Worm (Caenorhabditis elegans) whole organism, L1 larva: ENCODE results near the gene rpy-1.

Experiments used
- C04F5.9 ChIP-seq: sonication (generic microtip); optimal IDR thresholded peaks from 2 replicates; lab custom pipeline; 2016; ENCODE audit warnings: missing genetic modification characterization, missing compliant biosample characterization
- C16A3.4 ChIP-seq: fragments of 150-350 bp; optimal IDR thresholded peaks from 2 replicates; lab custom pipeline; 2014; ENCODE audit warnings: missing biosample characterization, missing genetic modification characterization
- ama-1 ChIP-seq: fragments of 150-350 bp; optimal IDR thresholded peaks from 2 replicates; lab custom pipeline; 2014
- blmp-1 ChIP-seq: fragments of 150-350 bp; optimal IDR thresholded peaks from 2 replicates; lab custom pipeline; 2014; ENCODE audit warnings: missing biosample characterization, missing genetic modification characterization
- ceh-88 ChIP-seq: fragments of 200-800 bp; sonication (Bioruptor generic); IDR thresholded peaks from 2 replicates; pipeline ENCODE4 v1.3.6; 2022; ENCODE audit warnings: missing genetic modification characterization, missing compliant biosample characterization
- ceh-90 ChIP-seq: sonication (generic microtip); optimal IDR thresholded peaks from 2 replicates; lab custom pipeline; 2016; ENCODE audit warnings: missing genetic modification characterization, missing compliant biosample characterization
- dpl-1 ChIP-seq, 3 experiments: fragments of 150-350 bp in 2 of 3; sonication (generic microtip) in 1 of 3; optimal IDR thresholded peaks; 2 replicates each; lab custom pipeline; 2014 to 2017; ENCODE audit warnings: missing biosample characterization in 3 of 3, missing genetic modification characterization in 3 of 3, missing genetic modification reagents in 3 of 3
- dsc-1 ChIP-seq: sonication (generic microtip); optimal IDR thresholded peaks from 2 replicates; lab custom pipeline; 2016; ENCODE audit warnings: mild to moderate bottlenecking, missing genetic modification characterization, missing compliant biosample characterization
- efl-1 ChIP-seq, 4 experiments: fragments of 150-350 bp; optimal IDR thresholded peaks in 3 of 4; peaks in 1 of 4; 1 replicate in 1 of 4; 2 replicates in 3 of 4; lab custom pipeline; 2014; ENCODE audit warnings: missing biosample characterization in 2 of 4, missing genetic modification characterization in 2 of 4, missing genetic modification reagents in 2 of 4
- elt-2 ChIP-seq: sonication (generic microtip); optimal IDR thresholded peaks from 2 replicates; lab custom pipeline; 2016; ENCODE audit warnings: missing genetic modification characterization, mild to moderate bottlenecking, inconsistent platforms, missing compliant biosample characterization, missing genetic modification reagents
- elt-3 ChIP-seq, 6 experiments: fragments of 150-350 bp in 1 of 6; sonication (generic microtip); optimal IDR thresholded peaks; 2 replicates each; lab custom pipeline; 2017 to 2018; ENCODE audit warnings: missing biosample characterization in 6 of 6, missing genetic modification characterization in 6 of 6, inconsistent platforms in 1 of 6
- fkh-8 ChIP-seq: sonication (generic microtip); optimal IDR thresholded peaks from 2 replicates; lab custom pipeline; 2016; ENCODE audit warnings: mild to moderate bottlenecking, missing genetic modification characterization, missing compliant biosample characterization
- fos-1 ChIP-seq: fragments of 150-350 bp; optimal IDR thresholded peaks from 2 replicates; lab custom pipeline; 2014; ENCODE audit warnings: missing biosample characterization, missing genetic modification characterization
- grh-1 ChIP-seq: fragments of 200-800 bp; sonication (Bioruptor generic); IDR thresholded peaks from 2 replicates; pipeline ENCODE4 v1.3.6; 2022; ENCODE audit warnings: missing genetic modification reagents, missing genetic modification characterization, missing compliant biosample characterization
- hlh-17 ChIP-seq: fragments of 200-800 bp; sonication (Bioruptor generic); optimal IDR thresholded peaks from 2 replicates; lab custom pipeline; 2018; ENCODE audit warnings: missing genetic modification characterization, mild to moderate bottlenecking, missing compliant biosample characterization, moderate library complexity, borderline replicate concordance
- hlh-4 ChIP-seq: sonication (generic microtip); optimal IDR thresholded peaks from 2 replicates; lab custom pipeline; 2016; ENCODE audit warnings: mild to moderate bottlenecking, missing genetic modification characterization, missing compliant biosample characterization
- irx-1 ChIP-seq: sonication (generic microtip); optimal IDR thresholded peaks from 2 replicates; lab custom pipeline; 2016; ENCODE audit warnings: missing genetic modification characterization, missing compliant biosample characterization
- jun-1 ChIP-seq: fragments of 150-350 bp; optimal IDR thresholded peaks from 2 replicates; lab custom pipeline; 2014; ENCODE audit warnings: missing biosample characterization, missing genetic modification reagents, missing genetic modification characterization
- lin-13 ChIP-seq: fragments of 150-350 bp; optimal IDR thresholded peaks from 2 replicates; lab custom pipeline; 2014; ENCODE audit warnings: missing biosample characterization, missing genetic modification reagents, missing genetic modification characterization
- lin-14 ChIP-seq: fragments of 200-800 bp; sonication (Bioruptor generic); optimal IDR thresholded peaks from 2 replicates; lab custom pipeline; 2018; ENCODE audit warnings: mild to moderate bottlenecking, missing genetic modification characterization, moderate library complexity, missing compliant biosample characterization
- lin-35 ChIP-seq, 2 experiments: fragments of 150-350 bp; optimal IDR thresholded peaks; 2 replicates each; lab custom pipeline; 2014; ENCODE audit warnings: missing biosample characterization in 2 of 2, missing genetic modification characterization in 2 of 2, missing genetic modification reagents in 2 of 2
- lin-39 ChIP-seq: fragments of 150-350 bp; optimal IDR thresholded peaks from 2 replicates; lab custom pipeline; 2014; ENCODE audit warnings: missing biosample characterization, missing genetic modification reagents, missing genetic modification characterization
- lsy-2 ChIP-seq, 2 experiments: fragments of 150-350 bp; optimal IDR thresholded peaks; 2 replicates each; lab custom pipeline; 2014; ENCODE audit warnings: missing biosample characterization in 2 of 2, missing genetic modification characterization in 2 of 2
- mab-9 ChIP-seq: fragments of 200-800 bp; sonication (Bioruptor generic); IDR thresholded peaks from 2 replicates; pipeline ENCODE4 v1.3.6; 2022; ENCODE audit warnings: missing genetic modification reagents, missing genetic modification characterization, missing compliant biosample characterization
- mdl-1 ChIP-seq, 2 experiments: fragments of 150-350 bp; optimal IDR thresholded peaks; 2 replicates each; lab custom pipeline; 2014 to 2017; ENCODE audit warnings: missing biosample characterization in 2 of 2, missing genetic modification characterization in 2 of 2, inconsistent platforms in 1 of 2
- mef-2 ChIP-seq: fragments of 150-350 bp; optimal IDR thresholded peaks from 2 replicates; lab custom pipeline; 2014; ENCODE audit warnings: missing biosample characterization, missing genetic modification characterization
- mep-1 ChIP-seq: fragments of 150-350 bp; optimal IDR thresholded peaks from 2 replicates; lab custom pipeline; 2014; ENCODE audit warnings: missing biosample characterization, missing genetic modification characterization
- nhr-11 ChIP-seq: fragments of 150-350 bp; optimal IDR thresholded peaks from 2 replicates; lab custom pipeline; 2014; ENCODE audit warnings: missing biosample characterization, missing genetic modification characterization
- nhr-12 ChIP-seq: sonication (generic microtip); optimal IDR thresholded peaks from 2 replicates; lab custom pipeline; 2017; ENCODE audit warnings: missing biosample characterization, missing genetic modification characterization
- nhr-19 ChIP-seq: fragments of 200-800 bp; sonication (Bioruptor generic); conservative IDR thresholded peaks from 2 replicates; pipeline ENCODE4 v1.3.6; 2022; ENCODE audit warnings: missing genetic modification characterization, missing compliant biosample characterization
- nhr-20 ChIP-seq: sonication (generic microtip); optimal IDR thresholded peaks from 2 replicates; lab custom pipeline; 2016; ENCODE audit warnings: mild to moderate bottlenecking, missing genetic modification characterization, missing compliant biosample characterization
- nhr-47 ChIP-seq: sonication (generic microtip); optimal IDR thresholded peaks from 2 replicates; lab custom pipeline; 2016; ENCODE audit warnings: mild to moderate bottlenecking, missing genetic modification characterization, moderate library complexity, missing compliant biosample characterization
- nhr-71 ChIP-seq: sonication (generic microtip); optimal IDR thresholded peaks from 2 replicates; lab custom pipeline; 2016; ENCODE audit warnings: mild to moderate bottlenecking, missing genetic modification characterization, moderate library complexity, missing compliant biosample characterization
- nhr-77 ChIP-seq: fragments of 150-350 bp; optimal IDR thresholded peaks from 2 replicates; lab custom pipeline; 2014; ENCODE audit warnings: missing biosample characterization, missing genetic modification characterization
- nhr-84 ChIP-seq: sonication (generic microtip); optimal IDR thresholded peaks from 2 replicates; lab custom pipeline; 2017; ENCODE audit warnings: missing biosample characterization, missing genetic modification characterization
- nhr-90 ChIP-seq: sonication (generic microtip); optimal IDR thresholded peaks from 2 replicates; lab custom pipeline; 2016; ENCODE audit warnings: mild to moderate bottlenecking, missing genetic modification characterization, missing compliant biosample characterization; ENCODE audit not compliant: poor library complexity
- pax-3 ChIP-seq: fragments of 200-800 bp; sonication (Bioruptor generic); optimal IDR thresholded peaks from 2 replicates; lab custom pipeline; 2018; ENCODE audit warnings: mild to moderate bottlenecking, missing genetic modification characterization, moderate library complexity, missing compliant biosample characterization
- pqm-1 ChIP-seq: sonication (generic microtip); optimal IDR thresholded peaks from 3 replicates; lab custom pipeline; 2017; ENCODE audit warnings: missing biosample characterization, missing genetic modification characterization
- rnt-1 ChIP-seq: sonication (generic microtip); optimal IDR thresholded peaks from 2 replicates; lab custom pipeline; 2016; ENCODE audit warnings: mild to moderate bottlenecking, missing genetic modification characterization, moderate library complexity, missing compliant biosample characterization
- skn-1 ChIP-seq: fragments of 150-350 bp; optimal IDR thresholded peaks from 2 replicates; lab custom pipeline; 2014; ENCODE audit warnings: missing biosample characterization, missing genetic modification characterization
- snu-23 ChIP-seq: sonication (generic microtip); optimal IDR thresholded peaks from 2 replicates; lab custom pipeline; 2016; ENCODE audit warnings: missing genetic modification characterization, missing compliant biosample characterization
- sox-4 ChIP-seq: sonication (generic microtip); optimal IDR thresholded peaks from 2 replicates; lab custom pipeline; 2016; ENCODE audit warnings: missing genetic modification characterization, missing compliant biosample characterization
- swsn-7 ChIP-seq: sonication (generic microtip); optimal IDR thresholded peaks from 2 replicates; lab custom pipeline; 2016; ENCODE audit warnings: missing genetic modification characterization, missing compliant biosample characterization
- tbx-2 ChIP-seq: sonication (generic microtip); optimal IDR thresholded peaks from 2 replicates; lab custom pipeline; 2016; ENCODE audit warnings: missing genetic modification characterization, missing compliant biosample characterization
- tlp-1 ChIP-seq: fragments of 150-350 bp; optimal IDR thresholded peaks from 2 replicates; lab custom pipeline; 2014; ENCODE audit warnings: missing biosample characterization, missing genetic modification characterization
- unc-86 ChIP-seq: sonication (generic microtip); optimal IDR thresholded peaks from 2 replicates; lab custom pipeline; 2016; ENCODE audit warnings: missing genetic modification characterization, missing compliant biosample characterization
- unc-98 ChIP-seq: fragments of 200-800 bp; sonication (Bioruptor generic); IDR thresholded peaks from 2 replicates; pipeline ENCODE4 v1.3.6; 2022; ENCODE audit warnings: missing genetic modification characterization, missing compliant biosample characterization
- xbp-1 ChIP-seq: sonication (generic microtip); optimal IDR thresholded peaks from 2 replicates; lab custom pipeline; 2016; ENCODE audit warnings: missing genetic modification characterization, missing compliant biosample characterization

rpy-1 gene

DNA sequence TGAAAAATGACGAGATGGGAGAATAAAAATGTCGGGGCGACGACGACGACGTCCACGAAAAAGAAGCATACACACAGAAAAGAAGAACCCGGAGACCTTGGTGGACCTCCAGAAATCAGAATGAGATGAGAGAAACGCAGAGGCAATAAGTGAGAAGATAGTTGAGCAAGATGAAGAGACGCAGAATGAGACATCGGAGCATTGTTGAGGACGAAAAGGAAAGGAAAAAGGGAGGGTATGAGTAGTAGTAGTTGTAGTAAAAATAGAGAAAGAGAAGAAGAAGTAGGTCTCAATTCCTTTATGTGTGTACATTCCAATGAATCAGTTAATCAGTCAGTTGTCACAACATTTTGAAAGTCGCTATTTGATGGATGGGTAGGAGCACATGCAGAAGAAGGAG, 23.9 kb upstream of the rpy-1 start, which contains the start of gene T14B4.8 (continued):
- TF ChIP-seq nhr-11 (no peak), C16A3.4 (tag; lab: Kevin White, UChicago) (no peak), lsy-2 (tag; optimal IDR thresholded peaks at IDR 0.05; lab: Kevin White, UChicago) (peak in 1 of 2 experiments; percentile 27), lin-14 (GFP tag; lab: Kevin White, UChicago) (peak; percentile 69), elt-2 (no peak), jun-1 (no peak), hlh-4 (tag; lab: Kevin White, UChicago) (no peak)

DNA sequence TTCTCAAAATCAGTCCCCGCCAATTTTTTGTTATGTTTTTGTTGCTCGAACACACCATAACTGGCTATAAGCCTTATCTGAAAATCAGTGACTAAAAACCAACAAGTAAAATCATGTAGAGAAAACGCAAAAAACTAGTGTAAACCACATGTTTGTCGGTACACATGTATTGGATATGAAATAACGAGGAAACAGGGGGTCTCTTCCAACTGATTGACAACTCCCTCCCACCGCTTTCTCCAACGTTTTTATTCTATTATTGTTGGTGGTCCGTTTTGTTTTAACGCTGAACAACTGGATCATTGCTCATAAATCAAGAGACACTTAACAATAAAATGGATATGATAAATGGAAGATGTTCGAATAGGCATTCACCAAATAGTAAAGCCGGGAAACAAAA, 21.4 kb upstream of the rpy-1 start:
- TF ChIP-seq unc-86 (tag; lab: Kevin White, UChicago) (no peak), ama-1 (lab: Kevin White, UChicago) (no peak), swsn-7 (no peak), tlp-1 (no peak), mab-9 (GFP tag; lab: Robert Waterston, UW) (no peak), blmp-1 (tag; lab: Kevin White, UChicago) (no peak), lin-14 (GFP tag; lab: Kevin White, UChicago) (peak; percentile 32), C04F5.9 (tag; lab: Kevin White, UChicago) (no peak), lsy-2 (tag; optimal IDR thresholded peaks at IDR 0.05; lab: Kevin White, UChicago) (no peak), ceh-90 (tag; lab: Kevin White, UChicago) (no peak), fos-1 (tag; lab: Kevin White, UChicago) (no peak), ceh-88 (GFP tag; lab: Robert Waterston, UW) (no peak), xbp-1 (tag; lab: Kevin White, UChicago) (no peak), dsc-1 (tag; lab: Kevin White, UChicago) (peak; percentile 52), dpl-1 (GFP tag; optimal IDR thresholded peaks at IDR 0.05; lab: Kevin White, UChicago) (no peak), nhr-12 (no peak)

ce11 chrII:6721581-6721980, 16.1 kb upstream of the rpy-1 start:
- TF ChIP-seq skn-1 (tag; lab: Kevin White, UChicago) (peak; percentile 7), nhr-20 (tag; lab: Kevin White, UChicago) (peak; percentile 85), efl-1 (optimal IDR thresholded peaks at IDR 0.05; lab: Kevin White, UChicago) (peak in 1 of 2 experiments; percentile 31), efl-1 (GFP tag; optimal IDR thresholded peaks at IDR 0.05 in 1 of 2; lab: Kevin White, UChicago) (peak; percentile 17 to 89), sox-4 (no peak), lin-35 (GFP tag; optimal IDR thresholded peaks at IDR 0.05; lab: Kevin White, UChicago) (peak; percentile 13 to 53), nhr-47 (tag; lab: Kevin White, UChicago) (peak; percentile 52), nhr-71 (peak; percentile 56), elt-3 (tag; optimal IDR thresholded peaks at IDR 0.05; lab: Kevin White, UChicago) (peak in 2 of 6 experiments; percentile 9 to 17), pqm-1 (tag; lab: Kevin White, UChicago) (no peak), ceh-88 (GFP tag; lab: Robert Waterston, UW) (no peak), mep-1 (tag; lab: Kevin White, UChicago) (peak; percentile 1), lin-14 (GFP tag; lab: Kevin White, UChicago) (peak; percentile 46), pax-3 (tag; lab: Kevin White, UChicago) (no peak), lin-13 (GFP tag; lab: Kevin White, UChicago) (no peak), hlh-4 (tag; lab: Kevin White, UChicago) (no peak), snu-23 (GFP tag; lab: Kevin White, UChicago) (peak; percentile 62), nhr-90 (tag; lab: Kevin White, UChicago) (peak; percentile 3), nhr-84 (tag; lab: Kevin White, UChicago) (no peak), lsy-2 (tag; optimal IDR thresholded peaks at IDR 0.05; lab: Kevin White, UChicago) (peak; percentile 18 to 50), tbx-2 (tag; lab: Kevin White, UChicago) (no peak), nhr-77 (peak; percentile 45), irx-1 (tag; lab: Kevin White, UChicago) (peak; percentile 32), mef-2 (tag; lab: Kevin White, UChicago) (no peak), mdl-1 (tag; optimal IDR thresholded peaks at IDR 0.05; lab: Kevin White, UChicago) (no peak), dsc-1 (tag; lab: Kevin White, UChicago) (peak; percentile 55), dpl-1 (GFP tag; optimal IDR thresholded peaks at IDR 0.05; lab: Kevin White, UChicago) (peak in 2 of 3 experiments; percentile 1 to 14), rnt-1 (tag; lab: Kevin White, UChicago) (peak; percentile 48), grh-1 (0 out of 2 replicates have a peak, but pooled peaks have one; percentile 9), ama-1 (lab: Kevin White, UChicago) (no peak), nhr-11 (no peak), swsn-7 (peak; percentile 32), C16A3.4 (tag; lab: Kevin White, UChicago) (no peak), lin-39 (tag; lab: Kevin White, UChicago) (no peak), hlh-17 (GFP tag; lab: Kevin White, UChicago) (no peak), nhr-19 (GFP tag; lab: Robert Waterston, UW) (peak; percentile 64), xbp-1 (tag; lab: Kevin White, UChicago) (peak; percentile 26), fkh-8 (tag; lab: Kevin White, UChicago) (no peak), unc-98 (no peak)
